Worm (Caenorhabditis elegans): ENCODE data around the gene skp-1.
A peak's percentile ranks its signal among the peaks of the same experiment; 100 is the strongest.

The skp-1 gene

DNA sequence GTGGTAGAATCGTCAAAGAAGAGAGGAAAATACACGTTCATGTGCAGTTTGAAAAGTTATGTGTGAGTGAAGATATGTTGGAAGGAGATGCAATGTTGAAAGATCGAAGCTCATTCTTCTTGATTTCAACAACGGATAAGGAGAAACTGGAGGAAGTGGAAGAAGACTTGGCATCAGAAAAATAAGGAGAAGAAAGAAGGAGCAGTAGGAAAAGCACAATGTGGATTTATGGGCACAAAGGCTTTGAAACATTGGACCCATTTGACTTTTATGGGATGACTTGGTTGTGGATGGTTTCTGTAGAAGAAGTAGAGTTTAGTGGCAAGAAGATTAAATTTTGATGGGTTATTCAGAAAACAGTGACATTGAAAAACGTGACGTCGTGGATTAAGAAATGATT lies 25.2 kb upstream of the skp-1 start:
- TF ChIP-seq mab-5 (tag; optimal IDR thresholded peaks at IDR 0.05) (peak; percentile 58), Y55F3AM.14 (GFP tag; optimal IDR thresholded peaks at IDR 0.05) (no peak)

DNA sequence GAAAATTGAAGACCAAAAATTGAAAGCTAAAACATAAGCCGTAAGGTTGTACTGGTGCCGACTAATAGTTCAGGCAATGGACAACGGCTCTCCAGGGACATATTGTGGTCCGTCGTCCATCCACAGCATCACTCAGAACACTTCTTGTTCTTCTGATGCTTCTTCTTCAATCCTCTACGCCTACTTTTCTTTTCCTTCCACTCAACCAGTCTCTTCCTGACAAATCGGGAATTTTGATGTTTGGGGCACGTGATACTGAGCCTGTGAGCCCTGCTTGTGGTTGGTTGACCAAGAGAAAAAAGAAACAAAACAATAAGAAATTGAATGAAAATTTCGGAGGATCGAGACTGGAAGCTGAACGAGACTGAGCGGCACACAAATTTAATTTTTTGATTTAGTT lies 24.0 kb upstream of the skp-1 start:
- TF ChIP-seq ztf-11 (tag; optimal IDR thresholded peaks at IDR 0.05): no peak
- TF ChIP-seq ceh-82 (tag; optimal IDR thresholded peaks at IDR 0.05): no peak
- TF ChIP-seq F13H6.1 (tag; optimal IDR thresholded peaks at IDR 0.05): no peak
- peak in 1 of 2 experiments; percentile 3 for TF ChIP-seq mdl-1 (tag; optimal IDR thresholded peaks at IDR 0.05)
- TF ChIP-seq egl-27 (tag; optimal IDR thresholded peaks at IDR 0.05): no peak
- peak; percentile 0 for TF ChIP-seq mab-5 (tag; optimal IDR thresholded peaks at IDR 0.05)
- no peak for TF ChIP-seq unc-39 (tag; optimal IDR thresholded peaks at IDR 0.05)
- TF ChIP-seq ztf-4 (tag; optimal IDR thresholded peaks at IDR 0.05): no peak
- TF ChIP-seq dmd-4 (tag; optimal IDR thresholded peaks at IDR 0.05): no peak

DNA sequence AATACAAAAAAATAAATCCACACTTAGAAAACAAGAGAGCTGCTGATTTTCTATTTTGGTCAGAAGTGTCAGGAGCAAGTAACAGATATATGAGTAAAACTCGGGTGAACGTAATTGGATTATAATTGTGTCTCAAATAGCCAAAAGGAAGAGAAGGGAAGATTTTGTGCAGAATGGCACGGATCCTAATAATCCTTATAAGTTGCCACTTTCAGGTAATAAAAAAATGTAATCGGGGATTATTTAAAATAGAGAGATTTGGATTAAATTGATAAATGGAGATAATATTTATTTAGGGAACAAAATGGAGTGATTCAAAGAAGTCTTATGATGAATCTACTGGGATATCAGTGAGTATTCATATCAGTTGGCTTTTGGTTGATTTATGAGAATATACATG lies 20.3 kb upstream of the skp-1 start:
- TF ChIP-seq alr-1 (tag; optimal IDR thresholded peaks at IDR 0.05): no peak
- no peak for TF ChIP-seq dmd-4 (tag; optimal IDR thresholded peaks at IDR 0.05)
- TF ChIP-seq ama-1 (optimal IDR thresholded peaks at IDR 0.05): no peak
- no peak for TF ChIP-seq gmeb-1 (tag; optimal IDR thresholded peaks at IDR 0.05)
- TF ChIP-seq unc-55 (GFP tag; optimal IDR thresholded peaks at IDR 0.05): no peak
- TF ChIP-seq egl-27 (tag; optimal IDR thresholded peaks at IDR 0.05): no peak
- no peak for TF ChIP-seq lin-39 (tag; optimal IDR thresholded peaks at IDR 0.05)
- TF ChIP-seq zag-1 (tag; optimal IDR thresholded peaks at IDR 0.05): no peak
- no peak for TF ChIP-seq ceh-16 (tag; optimal IDR thresholded peaks at IDR 0.05)
- no peak for TF ChIP-seq sem-4 (tag; optimal IDR thresholded peaks at IDR 0.05)

- no peak for TF ChIP-seq dmd-4 (tag; optimal IDR thresholded peaks at IDR 0.05)
- no peak for TF ChIP-seq ceh-16 (tag; optimal IDR thresholded peaks at IDR 0.05)
- TF ChIP-seq nhr-10 (tag; optimal IDR thresholded peaks at IDR 0.05): no peak
- TF ChIP-seq lsy-2 (tag; optimal IDR thresholded peaks at IDR 0.05): no peak
- no peak for TF ChIP-seq R02D3.7 (tag; optimal IDR thresholded peaks at IDR 0.05)
- TF ChIP-seq fos-1 (tag; optimal IDR thresholded peaks at IDR 0.05): no peak
- no peak for TF ChIP-seq crh-2 (tag; optimal IDR thresholded peaks at IDR 0.05)
- no peak for TF ChIP-seq nhr-11 (tag; optimal IDR thresholded peaks at IDR 0.05)
- TF ChIP-seq nhr-77 (tag; optimal IDR thresholded peaks at IDR 0.05): no peak
- no peak for TF ChIP-seq gmeb-1 (tag; optimal IDR thresholded peaks at IDR 0.05)
These were observed 17.4 kb upstream of the skp-1 start for ce11 chrV:11627837-11628236.

DNA sequence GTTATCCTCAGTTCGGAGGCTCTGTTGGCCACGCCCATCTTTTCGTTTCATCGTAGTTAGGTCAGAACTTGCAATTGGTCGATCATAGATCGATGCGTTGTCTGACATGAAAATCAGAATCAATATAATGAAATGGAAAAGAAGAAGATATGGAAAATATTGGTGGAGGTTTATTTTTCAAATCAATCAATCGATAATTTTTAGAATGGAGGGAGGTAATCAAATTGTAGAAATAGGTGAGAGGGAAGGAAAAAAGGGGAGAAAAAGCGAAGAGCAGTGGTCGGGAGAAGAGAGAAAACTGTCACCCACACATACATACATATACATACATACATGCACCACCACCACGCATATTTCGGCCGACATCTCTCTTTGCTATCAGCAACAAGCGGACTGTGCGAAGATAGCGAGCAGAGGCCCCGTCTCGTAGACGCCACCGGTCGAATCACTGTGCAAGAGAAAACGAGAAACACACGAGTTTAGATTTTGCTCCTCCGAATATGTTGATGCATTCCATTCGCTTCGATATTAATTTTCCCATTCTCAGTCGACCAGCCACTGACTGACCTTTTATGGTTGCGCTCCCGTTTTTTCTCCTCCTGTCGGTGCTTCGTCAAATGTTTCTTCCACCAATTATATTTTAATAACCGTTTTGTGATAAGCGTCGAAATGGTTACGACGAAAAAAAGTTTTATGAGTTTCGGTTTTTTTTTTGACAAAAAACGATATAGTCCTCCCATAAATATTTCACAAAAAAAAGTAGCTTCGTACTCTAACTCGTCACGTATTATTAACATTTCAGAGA lies 15.9 kb upstream of the skp-1 start, which contains the start of gene F35B12.10:
TSS of gene F35B12.10 (minus strand) at position 51 of the 805 bp plus-strand sequence.
- TF ChIP-seq fos-1 (tag; optimal IDR thresholded peaks at IDR 0.05): peak; percentile 55
- TF ChIP-seq zag-1 (tag; optimal IDR thresholded peaks at IDR 0.05): no peak
- TF ChIP-seq nhr-77 (tag; optimal IDR thresholded peaks at IDR 0.05): no peak
- no peak for TF ChIP-seq lin-13 (GFP tag; optimal IDR thresholded peaks at IDR 0.05)
- no peak for TF ChIP-seq unc-55 (GFP tag; optimal IDR thresholded peaks at IDR 0.05)
- TF ChIP-seq aly-2 (tag; optimal IDR thresholded peaks at IDR 0.05): no peak
- peak; percentile 58 for TF ChIP-seq sma-9 (GFP tag; optimal IDR thresholded peaks at IDR 0.05)
- no peak for TF ChIP-seq sma-9 (tag; optimal IDR thresholded peaks at IDR 0.05)
- no peak for TF ChIP-seq ztf-1 (GFP tag; conservative IDR thresholded peaks at IDR 0.05)
- TF ChIP-seq nhr-23 (tag; optimal IDR thresholded peaks at IDR 0.05): no peak
- no peak for TF ChIP-seq alr-1 (tag; optimal IDR thresholded peaks at IDR 0.05)
- TF ChIP-seq crh-2 (tag; optimal IDR thresholded peaks at IDR 0.05): peak; percentile 28
- TF ChIP-seq lsy-2 (tag; optimal IDR thresholded peaks at IDR 0.05): no peak
- peak; percentile 26 for TF ChIP-seq gmeb-1 (tag; optimal IDR thresholded peaks at IDR 0.05)
- no peak for TF ChIP-seq unc-39 (tag; optimal IDR thresholded peaks at IDR 0.05)
- TF ChIP-seq ztf-11 (tag; optimal IDR thresholded peaks at IDR 0.05): no peak
- TF ChIP-seq ceh-82 (tag; optimal IDR thresholded peaks at IDR 0.05): no peak
- no peak for TF ChIP-seq snpc-4 (tag; optimal IDR thresholded peaks at IDR 0.05)
- no peak for TF ChIP-seq nhr-129 (tag; optimal IDR thresholded peaks at IDR 0.05)
- TF ChIP-seq nhr-6 (tag; optimal IDR thresholded peaks at IDR 0.05): no peak
- TF ChIP-seq F13H6.1 (tag; optimal IDR thresholded peaks at IDR 0.05): peak; percentile 27
- TF ChIP-seq elt-1 (tag; optimal IDR thresholded peaks at IDR 0.05): no peak
- TF ChIP-seq sem-4 (tag; optimal IDR thresholded peaks at IDR 0.05): no peak
- no peak for TF ChIP-seq nhr-25 (tag; optimal IDR thresholded peaks at IDR 0.05)
- peak; percentile 49 for TF ChIP-seq sma-3 (GFP tag; optimal IDR thresholded peaks at IDR 0.05)

Data from whole organism, L2 larva.